Worm (Caenorhabditis elegans): Measurements from ENCODE around the gene T25B9.11.
"Not testable (repeated sequence)": the region's sequence is repeated elsewhere in the genome, so short reads cannot be mapped to it uniquely, and the experiment has no call there.

T25B9.11 gene

ce11 chrIV:10751740-10752139 is 12.6 kb upstream of the T25B9.11 start, which contains the start of gene T25B9.2:
Gene T25B9.2, minus strand, starts transcription at chrIV:10751840.
- TF ChIP-seq unc-39 (tag; optimal IDR thresholded peaks at IDR 0.05); F26F4.8 (GFP tag; conservative IDR thresholded peaks at IDR 0.05); F49E8.2 (tag; optimal IDR thresholded peaks at IDR 0.05; ENCODE audit: borderline replicate concordance): not testable (repeated sequence)

DNA sequence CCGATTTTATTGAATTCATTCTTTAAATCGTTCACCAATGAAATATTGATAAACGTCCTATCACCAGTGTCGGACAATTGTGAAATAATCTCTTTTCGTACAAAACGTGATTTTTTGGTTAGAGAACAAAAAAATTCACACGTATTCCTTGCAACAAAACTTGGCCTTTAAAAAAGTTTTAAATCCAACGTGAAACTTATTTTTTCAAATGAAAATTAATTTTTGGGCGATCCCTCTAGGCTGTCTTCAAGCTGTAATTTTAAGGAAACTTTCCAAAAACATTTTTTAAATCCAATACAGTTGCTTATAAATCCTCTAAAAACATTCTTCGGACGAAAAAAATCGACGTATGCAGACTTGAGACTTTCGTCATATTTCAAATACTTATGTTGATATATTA is 9.6 kb upstream of the T25B9.11 start, which contains the start of gene T25B9.5:
TSS of gene T25B9.5 (minus strand) at position 101 of the 400 bp plus-strand sequence.
- no peak for TF ChIP-seq nhr-41 (GFP tag; IDR thresholded peaks at IDR 0.05)
- TF ChIP-seq dve-1 (tag; optimal IDR thresholded peaks at IDR 0.05; ENCODE audit: insufficient read depth): no peak
- no peak for TF ChIP-seq mep-1 (tag; optimal IDR thresholded peaks at IDR 0.05)
- no peak for TF ChIP-seq zip-2 (tag; optimal IDR thresholded peaks at IDR 0.05)
- TF ChIP-seq lin-15B (tag; optimal IDR thresholded peaks at IDR 0.05): no peak
- TF ChIP-seq ceh-82 (tag; optimal IDR thresholded peaks at IDR 0.05): no peak
- TF ChIP-seq ZK337.2 (GFP tag; IDR thresholded peaks at IDR 0.05): no peak
- TF ChIP-seq ctbp-1 (GFP tag; IDR thresholded peaks at IDR 0.05): no peak
- no peak for TF ChIP-seq F10B5.3 (tag; optimal IDR thresholded peaks at IDR 0.05)
- no peak for TF ChIP-seq nhr-6 (tag; optimal IDR thresholded peaks at IDR 0.05)
- TF ChIP-seq tag-97 (GFP tag; IDR thresholded peaks at IDR 0.05): no peak
- no peak for TF ChIP-seq nhr-42 (GFP tag; IDR thresholded peaks at IDR 0.05)
- no peak for TF ChIP-seq lim-7 (GFP tag; IDR thresholded peaks at IDR 0.05)

- TF ChIP-seq ztf-7 (tag; optimal IDR thresholded peaks at IDR 0.05) (no peak), vab-7 (GFP tag; IDR thresholded peaks at IDR 0.05) (no peak), jun-1 (tag; optimal IDR thresholded peaks at IDR 0.05) (no peak), tag-97 (GFP tag; IDR thresholded peaks at IDR 0.05) (no peak), aly-2 (tag; optimal IDR thresholded peaks at IDR 0.05) (no peak), madf-9 (GFP tag; conservative IDR thresholded peaks at IDR 0.05) (no peak), attf-4 (tag; optimal IDR thresholded peaks at IDR 0.05) (no peak), aha-1 (tag) (no peak), lin-1 (GFP tag; IDR thresholded peaks at IDR 0.05) (no peak)
Measured at ce11 chrIV:10757616-10758193, 6.6 kb upstream of the T25B9.11 start, which contains the start of the genes T25B9.4 and T25B9.6. Gene T25B9.4, minus strand, starts transcription at chrIV:10757716. Gene T25B9.6, plus strand, starts transcription at chrIV:10758143.

DNA sequence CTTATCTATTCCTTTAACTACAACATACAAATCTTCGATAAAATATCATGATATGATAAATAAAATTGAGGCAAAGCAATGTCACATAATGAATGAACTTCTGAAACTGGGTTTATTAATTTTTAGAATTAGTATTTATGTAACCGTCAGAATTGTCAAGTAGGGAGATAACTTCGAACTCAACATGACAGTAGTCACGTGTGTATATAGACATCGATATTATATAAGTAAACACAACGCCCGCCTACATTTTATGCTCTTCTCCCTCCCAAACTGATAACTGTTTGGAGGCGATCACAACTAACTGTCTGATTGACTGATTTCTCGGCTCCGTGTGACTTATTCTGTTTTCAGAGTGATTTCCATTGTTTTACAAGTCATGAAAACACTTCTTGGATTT is 3.0 kb upstream of the T25B9.11 start, which contains the start of gene ugt-54:
TSS of gene ugt-54 (plus strand) at position 355 of the 400 bp plus-strand sequence.
- TF ChIP-seq nhr-28 (tag; optimal IDR thresholded peaks at IDR 0.05) (peak; percentile 68), pqm-1 (tag; optimal IDR thresholded peaks at IDR 0.05) (peak; percentile 31), saeg-2 (GFP tag; IDR thresholded peaks at IDR 0.05) (no peak), hlh-30 (tag; optimal IDR thresholded peaks at IDR 0.05; ENCODE audit: insufficient read depth) (peak; percentile 37), daf-16 (GFP tag; optimal IDR thresholded peaks at IDR 0.05) (peak in 1 of 2 experiments; percentile 25), daf-16 (tag; optimal IDR thresholded peaks at IDR 0.05) (peak; percentile 93), snpc-4 (tag; optimal IDR thresholded peaks at IDR 0.05) (no peak), dve-1 (tag; optimal IDR thresholded peaks at IDR 0.05; ENCODE audit: insufficient read depth) (peak; percentile 72), nhr-102 (tag; optimal IDR thresholded peaks at IDR 0.05) (peak; percentile 43), arid-1 (GFP tag; conservative IDR thresholded peaks at IDR 0.05) (no peak), dmd-6 (GFP tag; IDR thresholded peaks at IDR 0.05) (peak; percentile 84), nhr-48 (tag; optimal IDR thresholded peaks at IDR 0.05) (peak; percentile 57), Y75B8A.6 (GFP tag; IDR thresholded peaks at IDR 0.05) (no peak), ztf-11 (tag; optimal IDR thresholded peaks at IDR 0.05) (no peak), hlh-11 (tag; optimal IDR thresholded peaks at IDR 0.05) (peak; percentile 80), php-3 (GFP tag; IDR thresholded peaks at IDR 0.05) (peak; percentile 63; the same call in 1 of the 2 replicates)

Measured in whole organism, L4 larva.